Worm (Caenorhabditis elegans): ENCODE results near the gene ifc-1.

The ifc-1 gene

ce11 chrV:2879801-2880200 is 1.4 kb upstream of the ifc-1 start, which contains the start of gene str-39:
TSS of gene str-39 (minus strand) at chrV:2879901.
- no peak for TF ChIP-seq egl-5 (tag; optimal IDR thresholded peaks at IDR 0.05)
- TF ChIP-seq mdl-1 (tag; optimal IDR thresholded peaks at IDR 0.05): no peak
- no peak for TF ChIP-seq ztf-4 (tag; optimal IDR thresholded peaks at IDR 0.05)
- no peak for TF ChIP-seq ceh-16 (tag; optimal IDR thresholded peaks at IDR 0.05)
- TF ChIP-seq mml-1 (tag; optimal IDR thresholded peaks at IDR 0.05): no peak
- no peak for TF ChIP-seq tbx-2 (tag; optimal IDR thresholded peaks at IDR 0.05)
- no peak for TF ChIP-seq ama-1 (optimal IDR thresholded peaks at IDR 0.05)
- no peak for TF ChIP-seq aly-2 (tag; optimal IDR thresholded peaks at IDR 0.05)
- no peak for TF ChIP-seq snpc-4 (tag; optimal IDR thresholded peaks at IDR 0.05)
- no peak for TF ChIP-seq fos-1 (tag; optimal IDR thresholded peaks at IDR 0.05)
- no peak for TF ChIP-seq ceh-82 (tag; optimal IDR thresholded peaks at IDR 0.05)
- TF ChIP-seq nhr-12 (tag; optimal IDR thresholded peaks at IDR 0.05): no peak
- TF ChIP-seq lsy-12 (tag; optimal IDR thresholded peaks at IDR 0.05): no peak

ce11 chrV:2880356-2880755 is 837 bp upstream of the ifc-1 start:
- peak; percentile 59 for TF ChIP-seq jun-1 (tag; optimal IDR thresholded peaks at IDR 0.05)
- no peak for TF ChIP-seq tbx-2 (tag; optimal IDR thresholded peaks at IDR 0.05)
- TF ChIP-seq fkh-10 (GFP tag; optimal IDR thresholded peaks at IDR 0.05): no peak
- peak; percentile 49 for TF ChIP-seq pqm-1 (tag; optimal IDR thresholded peaks at IDR 0.05)
- TF ChIP-seq ZK546.5 (tag; optimal IDR thresholded peaks at IDR 0.05): no peak
- no peak for TF ChIP-seq ceh-9 (tag; optimal IDR thresholded peaks at IDR 0.05)
- TF ChIP-seq elt-2 (tag; optimal IDR thresholded peaks at IDR 0.05): peak; percentile 84
- no peak for TF ChIP-seq unc-39 (tag; optimal IDR thresholded peaks at IDR 0.05)

- TF ChIP-seq pqm-1 (tag; optimal IDR thresholded peaks at IDR 0.05) (peak; percentile 10), elt-2 (tag; optimal IDR thresholded peaks at IDR 0.05) (peak; percentile 40), R02D3.7 (tag; optimal IDR thresholded peaks at IDR 0.05) (no peak), nhr-28 (tag; optimal IDR thresholded peaks at IDR 0.05) (no peak)
These were observed 372 bp downstream of the ifc-1 start for ce11 chrV:2881565-2881964.

- TF ChIP-seq R02D3.7 (tag; optimal IDR thresholded peaks at IDR 0.05) (no peak), fkh-10 (GFP tag; optimal IDR thresholded peaks at IDR 0.05) (no peak)
These were observed 1.9 kb downstream of the ifc-1 start for ce11 chrV:2883097-2883496.

- no peak for TF ChIP-seq lin-39 (tag; optimal IDR thresholded peaks at IDR 0.05)
- no peak for TF ChIP-seq egl-5 (tag; optimal IDR thresholded peaks at IDR 0.05)
- TF ChIP-seq mml-1 (tag; optimal IDR thresholded peaks at IDR 0.05): no peak
- TF ChIP-seq egl-27 (tag; optimal IDR thresholded peaks at IDR 0.05): no peak
- no peak for TF ChIP-seq ceh-16 (tag; optimal IDR thresholded peaks at IDR 0.05)
These were observed 3.2 kb downstream of the ifc-1 start, which contains the start of gene sre-24 for ce11 chrV:2884411-2884810. TSS of gene sre-24 (plus strand) at chrV:2884711.

- TF ChIP-seq mml-1 (tag; optimal IDR thresholded peaks at IDR 0.05) (no peak), pqm-1 (tag; optimal IDR thresholded peaks at IDR 0.05) (no peak), nhr-23 (tag; optimal IDR thresholded peaks at IDR 0.05) (no peak), nhr-237 (tag; optimal IDR thresholded peaks at IDR 0.05) (no peak), skn-1 (tag; optimal IDR thresholded peaks at IDR 0.05) (no peak)
These were observed 7.1 kb downstream of the ifc-1 start for ce11 chrV:2888265-2888664.

- TF ChIP-seq nhr-43 (tag; optimal IDR thresholded peaks at IDR 0.05; ENCODE audit: poor library complexity, severe bottlenecking) (no peak), lsy-12 (tag; optimal IDR thresholded peaks at IDR 0.05) (no peak), ceh-82 (tag; optimal IDR thresholded peaks at IDR 0.05) (no peak)
These were observed 7.5 kb downstream of the ifc-1 start, which contains the start of gene srw-4 for ce11 chrV:2888681-2889080. TSS of gene srw-4 (minus strand) at chrV:2888781.

ce11 chrV:2891927-2892326 is 10.7 kb downstream of the ifc-1 start, which contains the start of gene F37B4.15:
TSS of gene F37B4.15 (plus strand) at chrV:2892227.
- TF ChIP-seq nhr-11 (tag; optimal IDR thresholded peaks at IDR 0.05) (no peak), ztf-4 (tag; optimal IDR thresholded peaks at IDR 0.05) (no peak), ama-1 (optimal IDR thresholded peaks at IDR 0.05) (no peak), ceh-82 (tag; optimal IDR thresholded peaks at IDR 0.05) (no peak), R02D3.7 (tag; optimal IDR thresholded peaks at IDR 0.05) (no peak), elt-2 (tag; optimal IDR thresholded peaks at IDR 0.05) (no peak), lin-39 (tag; optimal IDR thresholded peaks at IDR 0.05) (no peak), ztf-11 (tag; optimal IDR thresholded peaks at IDR 0.05) (no peak), nfya-1 (tag; optimal IDR thresholded peaks at IDR 0.05; ENCODE audit: insufficient read depth) (no peak), sea-2 (GFP tag; optimal IDR thresholded peaks at IDR 0.05) (no peak), ceh-16 (tag; optimal IDR thresholded peaks at IDR 0.05) (no peak), nhr-12 (tag; optimal IDR thresholded peaks at IDR 0.05) (no peak), unc-39 (tag; optimal IDR thresholded peaks at IDR 0.05) (no peak), fkh-10 (GFP tag; optimal IDR thresholded peaks at IDR 0.05) (no peak), ceh-9 (tag; optimal IDR thresholded peaks at IDR 0.05) (no peak), pqm-1 (tag; optimal IDR thresholded peaks at IDR 0.05) (no peak)
